Fruit fly (Drosophila melanogaster): ENCODE results near the gene Sec71.

Gene Sec71

DNA sequence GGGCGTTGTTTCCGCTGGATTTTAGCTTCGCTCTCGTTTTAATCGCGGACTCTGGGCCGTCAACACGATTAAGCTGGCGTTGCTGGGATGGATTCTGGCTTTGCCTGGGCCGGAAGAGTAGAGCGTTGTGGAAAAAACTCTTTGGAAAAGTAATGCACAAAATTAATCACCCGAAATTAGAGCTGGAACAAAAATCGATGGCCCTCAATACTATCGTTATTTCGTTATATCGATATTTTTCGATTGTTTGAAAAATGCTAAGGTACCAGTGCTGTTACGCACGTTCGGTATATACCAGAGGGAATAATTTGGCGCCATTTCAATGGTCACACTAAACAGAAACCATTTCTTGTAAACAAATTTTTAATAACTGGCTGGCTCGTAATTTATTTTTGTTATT lies 36.2 kb downstream of the Sec71 start, which contains the start of the genes Arpc1 and Orc5 (continued):
- TF ChIP-seq CG7786 (GFP tag; optimal IDR thresholded peaks at IDR 0.05): no peak
- TF ChIP-seq Pdp1 (GFP tag; optimal IDR thresholded peaks at IDR 0.05): peak in 1 of 2 experiments; percentile 84
- TF ChIP-seq unc-4 (GFP tag; IDR thresholded peaks at IDR 0.05; ENCODE audit: partially characterized antibody): peak; percentile 96
- no peak for TF ChIP-seq scrt (GFP tag; optimal IDR thresholded peaks at IDR 0.05)
- TF ChIP-seq seq (GFP tag; IDR thresholded peaks at IDR 0.05): no peak
- peak; percentile 61 for TF ChIP-seq CG17186 (GFP tag; optimal IDR thresholded peaks at IDR 0.05)
- TF ChIP-seq stwl (tag; optimal IDR thresholded peaks at IDR 0.05): peak; percentile 48
- no peak for TF ChIP-seq Fer3 (tag; optimal IDR thresholded peaks at IDR 0.05)
- no peak for TF ChIP-seq zf30C (GFP tag; optimal IDR thresholded peaks at IDR 0.05)
- peak; percentile 89 for TF ChIP-seq Opbp (GFP tag; IDR thresholded peaks at IDR 0.05; ENCODE audit: partially characterized antibody)
- TF ChIP-seq zfh1 (GFP tag; IDR thresholded peaks at IDR 0.05): no peak
- peak; percentile 50 for TF ChIP-seq CG7271 (tag; optimal IDR thresholded peaks at IDR 0.05)
- peak; percentile 96 for TF ChIP-seq pzg (GFP tag; optimal IDR thresholded peaks at IDR 0.05)
- TF ChIP-seq CG10267 (tag; optimal IDR thresholded peaks at IDR 0.05): peak; percentile 62
- TF ChIP-seq Med (GFP tag): peak; percentile 76
- TF ChIP-seq D (optimal IDR thresholded peaks at IDR 0.05): peak; percentile 10
- no peak for TF ChIP-seq D (GFP tag; optimal IDR thresholded peaks at IDR 0.05)
- TF ChIP-seq sens-2 (GFP tag; IDR thresholded peaks at IDR 0.05): no peak
- peak; percentile 92 for TF ChIP-seq hbn (GFP tag; IDR thresholded peaks at IDR 0.05; ENCODE audit: partially characterized antibody)
- no peak for TF ChIP-seq CG4404 (GFP tag; IDR thresholded peaks at IDR 0.05)
- peak; percentile 84 for TF ChIP-seq sna (GFP tag; IDR thresholded peaks at IDR 0.05; ENCODE audit: partially characterized antibody)
- peak; percentile 88 for TF ChIP-seq knrl (GFP tag; IDR thresholded peaks at IDR 0.05; ENCODE audit: partially characterized antibody)

DNA sequence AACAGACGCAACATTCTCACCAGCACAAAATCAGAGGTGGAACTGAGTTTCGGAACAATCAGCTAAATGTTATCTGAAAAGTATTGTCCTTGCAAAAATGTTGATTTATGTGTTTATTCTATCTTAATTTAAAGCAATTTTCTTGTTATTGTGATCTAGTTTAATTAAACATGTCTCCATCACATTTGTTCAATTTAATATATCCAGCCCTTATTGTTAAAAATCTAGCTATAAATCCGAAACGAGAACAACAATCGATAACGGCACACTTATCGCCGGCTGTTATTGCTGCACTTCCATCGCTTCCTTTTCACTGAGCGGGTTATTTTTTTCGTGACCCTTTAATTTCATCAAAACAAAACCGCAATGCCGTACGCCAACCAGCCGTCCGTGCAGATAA lies 39.7 kb downstream of the Sec71 start, which contains the start of the genes GatC, PolG2 and Polr2C:
TSS of gene GatC (minus strand) at position 48 of the 400 bp plus-strand sequence.
TSS of gene PolG2 (minus strand) at position 48 of the 400 bp plus-strand sequence.
TSS of gene Polr2C (plus strand) at position 280 of the 400 bp plus-strand sequence.
- TF ChIP-seq hb (GFP tag; IDR thresholded peaks at IDR 0.05; ENCODE audit: partially characterized antibody) (peak; percentile 67; the same call in 2 of the 3 replicates), Adf1 (GFP tag; IDR thresholded peaks at IDR 0.05) (0 out of 2 replicates have a peak, but pooled peaks have one; percentile 25), zfh1 (GFP tag; IDR thresholded peaks at IDR 0.05) (peak; percentile 52; the same call in 1 of the 3 replicates), CG9437 (GFP tag; optimal IDR thresholded peaks at IDR 0.05) (no peak), tup (GFP tag; optimal IDR thresholded peaks at IDR 0.05) (no peak), Dip2 (GFP tag; IDR thresholded peaks at IDR 0.05) (no peak), CG7963 (GFP tag; IDR thresholded peaks at IDR 0.05; ENCODE audit: partially characterized antibody) (peak; percentile 73), D19A (tag; optimal IDR thresholded peaks at IDR 0.05) (no peak), nom (GFP tag; optimal IDR thresholded peaks at IDR 0.05) (no peak), CG2202 (tag; optimal IDR thresholded peaks at IDR 0.05) (no peak), CG9727 (GFP tag; optimal IDR thresholded peaks at IDR 0.05) (peak; percentile 24), cwo (GFP tag; optimal IDR thresholded peaks at IDR 0.05) (no peak), Lhr (GFP tag; optimal IDR thresholded peaks at IDR 0.05) (peak; percentile 26), Atf-2 (GFP tag; optimal IDR thresholded peaks at IDR 0.05) (peak; percentile 27), Sry-β (GFP tag; optimal IDR thresholded peaks at IDR 0.05) (peak; percentile 81), CG13624 (GFP tag; optimal IDR thresholded peaks at IDR 0.05) (peak; percentile 36), CG4730 (GFP tag; IDR thresholded peaks at IDR 0.05) (no peak), CG18262 (tag; optimal IDR thresholded peaks at IDR 0.05) (no peak), CG43689 (GFP tag; IDR thresholded peaks at IDR 0.05) (no peak), CG12769 (tag; optimal IDR thresholded peaks at IDR 0.05) (no peak), Doc3 (GFP tag; IDR thresholded peaks at IDR 0.05; ENCODE audit: partially characterized antibody) (peak; percentile 62; the same call in 2 of the 3 replicates), sens (GFP tag) (peak; percentile 89), gsb-n (tag; optimal IDR thresholded peaks at IDR 0.05) (no peak), gcm (GFP tag; optimal IDR thresholded peaks at IDR 0.05) (peak; percentile 53), CG31224 (GFP tag; IDR thresholded peaks at IDR 0.05) (no peak), phol (tag; optimal IDR thresholded peaks at IDR 0.05) (peak; percentile 55), jigr1 (GFP tag; IDR thresholded peaks at IDR 0.05) (no peak), CG10431 (GFP tag; optimal IDR thresholded peaks at IDR 0.05) (no peak), CG4328 (GFP tag; optimal IDR thresholded peaks at IDR 0.05) (no peak)

Measured in whole organism, embryonic.